Fruit fly (Drosophila melanogaster) whole organism, prepupa: Measurements from ENCODE around the gene RAF2.

Source experiments
- CG16779 ChIP-seq: fragments of 200-800 bp; sonication (Bioruptor generic); optimal IDR thresholded peaks from 3 replicates; lab custom pipeline; 2017; ENCODE audit warnings: missing biosample characterization, mild to moderate bottlenecking, missing genetic modification characterization
- CG31627 ChIP-seq: fragments of 200-800 bp; sonication (Bioruptor generic); optimal IDR thresholded peaks from 3 replicates; lab custom pipeline; 2016; ENCODE audit warnings: missing biosample characterization, missing genetic modification characterization
- CG34406 ChIP-seq: fragments of 200-800 bp; sonication (Bioruptor generic); optimal IDR thresholded peaks from 3 replicates; lab custom pipeline; 2016; ENCODE audit warnings: missing biosample characterization, missing genetic modification characterization
- CG7368 ChIP-seq: fragments of 200-800 bp; sonication (Bioruptor generic); optimal IDR thresholded peaks from 3 replicates; lab custom pipeline; 2016; ENCODE audit warnings: missing biosample characterization, missing genetic modification characterization
- Gug ChIP-seq: fragments of 200-800 bp; sonication (Bioruptor generic); IDR thresholded peaks from 2 replicates; pipeline ENCODE4 v1.3.6; 2022; ENCODE audit warnings: missing biosample characterization, missing genetic modification characterization
- lz ChIP-seq: fragments of 200-800 bp; sonication (Bioruptor generic); optimal IDR thresholded peaks from 3 replicates; lab custom pipeline; 2016; ENCODE audit warnings: missing biosample characterization, missing genetic modification characterization
- svp ChIP-seq: fragments of 200-800 bp; sonication (Bioruptor generic); peaks from one replicate; lab custom pipeline; 2016; ENCODE audit warnings: missing biosample characterization, missing genetic modification characterization
- topi ChIP-seq: fragments of 200-800 bp; sonication (Bioruptor generic); optimal IDR thresholded peaks from 3 replicates; lab custom pipeline; 2016; ENCODE audit warnings: missing biosample characterization, missing genetic modification characterization

dm6 chr3L:16392874-16393273, 6.7 kb downstream of the RAF2 start:
- TF ChIP-seq topi (GFP tag; lab: Kevin White, UChicago) (no peak), Gug (GFP tag; lab: Robert Waterston, UW) (no peak), CG31627 (GFP tag; lab: Kevin White, UChicago) (no peak), lz (no peak), CG34406 (GFP tag; lab: Kevin White, UChicago) (no peak), CG7368 (GFP tag; lab: Kevin White, UChicago) (no peak), svp (GFP tag; lab: Kevin White, UChicago) (peak; percentile 18), CG16779 (tag; lab: Kevin White, UChicago) (no peak)
